Fruit fly (Drosophila melanogaster) whole organism: Measurements from ENCODE around the gene CG11791.

ENCODE experiments used
- CG8478 ChIP-seq: fragments of >200 bp; optimal IDR thresholded peaks from 2 replicates; lab custom pipeline; 2018; ENCODE audit warnings: inconsistent platforms
- EcR ChIP-seq, 2 experiments: fragments of >200 bp; optimal IDR thresholded peaks; 2 replicates each; lab custom pipeline; 2017; ENCODE audit warnings: missing biosample characterization in 2 of 2, missing genetic modification characterization in 2 of 2, missing genetic modification reagents in 2 of 2
- pan ChIP-seq: fragments of >200 bp; optimal IDR thresholded peaks from 2 replicates; lab custom pipeline; 2017
- usp ChIP-seq: fragments of >200 bp; optimal IDR thresholded peaks from 2 replicates; lab custom pipeline; 2017; ENCODE audit warnings: missing biosample characterization, missing genetic modification characterization, mixed read lengths

DNA sequence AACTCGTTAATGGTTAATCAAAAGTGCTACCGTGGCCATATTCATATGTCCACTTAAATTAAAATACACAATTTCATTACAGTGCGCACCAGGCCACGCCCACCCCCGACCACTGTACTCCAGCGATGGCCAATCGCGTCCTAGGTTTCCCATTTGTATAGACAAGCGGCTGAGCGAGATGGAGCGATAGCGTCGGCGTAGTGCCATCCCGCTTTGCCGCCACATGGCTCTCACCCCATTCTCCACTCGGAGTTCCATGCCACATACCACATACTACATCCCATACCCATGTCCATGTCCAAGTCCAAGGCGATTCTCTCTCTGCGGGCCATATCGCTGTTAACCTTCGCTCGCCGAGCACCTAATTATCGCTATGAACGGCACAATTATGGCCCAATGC lies 31.0 kb downstream of the CG11791 start:
- TF ChIP-seq pan (lab: Kevin White, UChicago) (no peak), CG8478 (lab: Kevin White, UChicago) (peak; percentile 54), usp (GFP tag; lab: Kevin White, UChicago) (no peak), EcR (GFP tag; optimal IDR thresholded peaks at IDR 0.05; lab: Kevin White, UChicago) (no peak)
